Fruit fly (Drosophila melanogaster): ENCODE data around the gene Glyp.

Gene Glyp

dm6 chr2L:2147208-2147607 lies 16.6 kb downstream of the Glyp start, which contains the start of the genes CG11723 and Tbcd:
Gene CG11723 (minus strand): TSS chr2L:2147275.
Gene Tbcd (plus strand): TSS chr2L:2147518.
- TF ChIP-seq CG4820 (GFP tag; optimal IDR thresholded peaks at IDR 0.05), result peak; percentile 83
- TF ChIP-seq inv (GFP tag; IDR thresholded peaks at IDR 0.05; ENCODE audit: partially characterized antibody), result no peak
- no peak for TF ChIP-seq prd (optimal IDR thresholded peaks at IDR 0.05)
- peak; percentile 94 for TF ChIP-seq prd (GFP tag; IDR thresholded peaks at IDR 0.05)
- peak; percentile 98 for TF ChIP-seq row (GFP tag; IDR thresholded peaks at IDR 0.05)
- peak; percentile 79 for TF ChIP-seq Myb (GFP tag; optimal IDR thresholded peaks at IDR 0.05)
- TF ChIP-seq Awh (GFP tag; IDR thresholded peaks at IDR 0.05), result peak; percentile 93
- peak; percentile 88 for TF ChIP-seq Chrac-16 (GFP tag; optimal IDR thresholded peaks at IDR 0.05)
- TF ChIP-seq CG17186 (GFP tag; optimal IDR thresholded peaks at IDR 0.05), result peak; percentile 63
- peak; percentile 88 for TF ChIP-seq so (GFP tag; IDR thresholded peaks at IDR 0.05)
- peak; percentile 91 for TF ChIP-seq chm (GFP tag; IDR thresholded peaks at IDR 0.05)
- peak; percentile 48 for TF ChIP-seq CG8359 (GFP tag; optimal IDR thresholded peaks at IDR 0.05; ENCODE audit: borderline replicate concordance)
- TF ChIP-seq MESR4 (GFP tag; optimal IDR thresholded peaks at IDR 0.05), result peak; percentile 56
- peak; percentile 82 for TF ChIP-seq CG10979 (tag; optimal IDR thresholded peaks at IDR 0.05)
- TF ChIP-seq CG9437 (GFP tag; optimal IDR thresholded peaks at IDR 0.05), result peak; percentile 73
- TF ChIP-seq CG7357 (GFP tag; IDR thresholded peaks at IDR 0.05), result peak; percentile 84
- TF ChIP-seq sr (GFP tag; IDR thresholded peaks at IDR 0.05), result peak; percentile 66; the same call in 2 of the 3 replicates
- peak; percentile 85 for TF ChIP-seq zen (tag; optimal IDR thresholded peaks at IDR 0.05)
- peak; percentile 79 for TF ChIP-seq Max (GFP tag; optimal IDR thresholded peaks at IDR 0.05)
- TF ChIP-seq CG9817 (tag; optimal IDR thresholded peaks at IDR 0.05), result peak; percentile 87
- TF ChIP-seq CG7745 (tag; optimal IDR thresholded peaks at IDR 0.05), result no peak
- no peak for TF ChIP-seq CG1832 (GFP tag; optimal IDR thresholded peaks at IDR 0.05)
- no peak for TF ChIP-seq scrt (GFP tag; optimal IDR thresholded peaks at IDR 0.05)
- TF ChIP-seq dimm (GFP tag; IDR thresholded peaks at IDR 0.05), result peak; percentile 85
- peak; percentile 48 to 88 for TF ChIP-seq bsh (GFP tag; optimal IDR thresholded peaks at IDR 0.05)
- peak; percentile 92 for TF ChIP-seq CG2120 (GFP tag; optimal IDR thresholded peaks at IDR 0.05)
- peak; percentile 88 for TF ChIP-seq CG30403 (GFP tag; optimal IDR thresholded peaks at IDR 0.05)
- peak; percentile 87 for TF ChIP-seq pho (GFP tag; optimal IDR thresholded peaks at IDR 0.05)
- TF ChIP-seq crc (GFP tag; optimal IDR thresholded peaks at IDR 0.05), result peak; percentile 75
- TF ChIP-seq CG11696 (GFP tag; IDR thresholded peaks at IDR 0.05), result peak; percentile 85
- TF ChIP-seq slbo (GFP tag; IDR thresholded peaks at IDR 0.05), result peak; percentile 93
- TF ChIP-seq Optix (GFP tag; IDR thresholded peaks at IDR 0.05), result peak; percentile 91
- no peak for TF ChIP-seq pros (GFP tag; optimal IDR thresholded peaks at IDR 0.05)
- no peak for TF ChIP-seq CG10543 (GFP tag; optimal IDR thresholded peaks at IDR 0.05)
- TF ChIP-seq CG6254 (GFP tag; optimal IDR thresholded peaks at IDR 0.05), result peak; percentile 68
- TF ChIP-seq CG6813 (GFP tag; optimal IDR thresholded peaks at IDR 0.05), result no peak
- peak; percentile 95 for TF ChIP-seq Rfx (GFP tag; IDR thresholded peaks at IDR 0.05)
- TF ChIP-seq wek (GFP tag; optimal IDR thresholded peaks at IDR 0.05), result peak; percentile 64
- TF ChIP-seq da (GFP tag; optimal IDR thresholded peaks at IDR 0.05), result peak; percentile 78
- TF ChIP-seq Fer3 (tag; optimal IDR thresholded peaks at IDR 0.05), result peak; percentile 90
- TF ChIP-seq CG15073 (GFP tag; optimal IDR thresholded peaks at IDR 0.05), result no peak
- peak; percentile 84 for TF ChIP-seq wdn (GFP tag; IDR thresholded peaks at IDR 0.05)
- peak; percentile 85 for TF ChIP-seq HHEX (GFP tag; optimal IDR thresholded peaks at IDR 0.05)
- peak; percentile 94 for TF ChIP-seq ranshi (GFP tag; IDR thresholded peaks at IDR 0.05)
- TF ChIP-seq CG31224 (GFP tag; IDR thresholded peaks at IDR 0.05), result peak; percentile 85
- TF ChIP-seq Tbp (GFP tag; optimal IDR thresholded peaks at IDR 0.05), result no peak
- peak; percentile 96 for TF ChIP-seq ci (GFP tag; IDR thresholded peaks at IDR 0.05)
- peak; percentile 51 for TF ChIP-seq sqz (GFP tag; optimal IDR thresholded peaks at IDR 0.05)
- peak; percentile 77 for TF ChIP-seq klu (GFP tag; IDR thresholded peaks at IDR 0.05)
- no peak for TF ChIP-seq CG1529 (GFP tag; optimal IDR thresholded peaks at IDR 0.05)
- TF ChIP-seq nom (GFP tag; optimal IDR thresholded peaks at IDR 0.05), result peak; percentile 73
